Fruit fly (Drosophila melanogaster) whole organism, embryonic: ENCODE results near the gene CG12075.
A peak's percentile ranks its signal among the peaks of the same experiment; 100 is the strongest.

Source experiments
- CG10321 ChIP-seq: fragments of 200-800 bp; sonication (Bioruptor generic); IDR thresholded peaks from 2 replicates; pipeline ENCODE4 v1.3.6; 2022; ENCODE audit warnings: missing biosample characterization, missing genetic modification characterization
- CG10431 ChIP-seq: fragments of 200-800 bp; sonication (Bioruptor generic); optimal IDR thresholded peaks from 3 replicates; lab custom pipeline; 2018; ENCODE audit warnings: missing biosample characterization, mild to moderate bottlenecking, missing genetic modification characterization
- CG10462 ChIP-seq: fragments of 200-800 bp; sonication (Bioruptor generic); optimal IDR thresholded peaks from 2 replicates; lab custom pipeline; 2016; ENCODE audit warnings: missing biosample characterization, missing genetic modification characterization
- CG11456 ChIP-seq: fragments of 200-800 bp; sonication (Bioruptor generic); IDR thresholded peaks from 3 replicates; pipeline ENCODE4 v1.3.6; 2022; ENCODE audit warnings: missing biosample characterization, missing genetic modification characterization
- CG11695 ChIP-seq: fragments of 200-800 bp; sonication (Bioruptor generic); IDR thresholded peaks from 3 replicates; pipeline ENCODE4 v1.3.6; 2022; ENCODE audit warnings: missing biosample characterization, missing genetic modification characterization
- CG1233 ChIP-seq: fragments of 200-800 bp; sonication (Bioruptor generic); optimal IDR thresholded peaks from 4 replicates; lab custom pipeline; 2018; ENCODE audit warnings: missing biosample characterization, mild to moderate bottlenecking, missing genetic modification characterization
- CG14667 ChIP-seq: fragments of 200-800 bp; sonication (Bioruptor generic); IDR thresholded peaks from 2 replicates; pipeline ENCODE4 v1.3.6; 2022; ENCODE audit warnings: missing biosample characterization, missing genetic modification characterization
- CG15696 ChIP-seq: fragments of 200-800 bp; sonication (Bioruptor generic); optimal IDR thresholded peaks from 2 replicates; lab custom pipeline; 2019; ENCODE audit warnings: missing biosample characterization, mild to moderate bottlenecking, missing genetic modification characterization, moderate library complexity
- CG17568 ChIP-seq: fragments of 200-800 bp; sonication (Bioruptor generic); optimal IDR thresholded peaks from 2 replicates; lab custom pipeline; 2018; ENCODE audit warnings: missing biosample characterization, mild to moderate bottlenecking, missing genetic modification characterization, moderate library complexity
- CG18476 ChIP-seq: fragments of 200-800 bp; sonication (Bioruptor generic); optimal IDR thresholded peaks from 2 replicates; lab custom pipeline; 2016; ENCODE audit warnings: missing biosample characterization, mild to moderate bottlenecking, missing genetic modification characterization
- CG2875 ChIP-seq: fragments of 200-800 bp; sonication (Bioruptor generic); optimal IDR thresholded peaks from 2 replicates; lab custom pipeline; 2017; ENCODE audit warnings: missing biosample characterization, mild to moderate bottlenecking, missing genetic modification characterization, missing genetic modification reagents
- CG4282 ChIP-seq: fragments of 200-800 bp; sonication (Bioruptor generic); optimal IDR thresholded peaks from 2 replicates; lab custom pipeline; 2016; ENCODE audit warnings: missing biosample characterization, missing genetic modification characterization
- CG4360 ChIP-seq: fragments of 200-800 bp; sonication (Bioruptor generic); IDR thresholded peaks from 2 replicates; pipeline ENCODE4 v1.3.6; 2022; ENCODE audit warnings: missing biosample characterization, missing genetic modification characterization
- CG4617 ChIP-seq: fragments of 200-800 bp; sonication (Bioruptor generic); optimal IDR thresholded peaks from 3 replicates; lab custom pipeline; 2016; ENCODE audit warnings: missing biosample characterization, missing genetic modification characterization, borderline replicate concordance
- CG4854 ChIP-seq: fragments of 200-800 bp; sonication (Bioruptor generic); optimal IDR thresholded peaks from 2 replicates; lab custom pipeline; 2016; ENCODE audit warnings: missing biosample characterization, missing genetic modification characterization, inconsistent platforms
- CG6175 ChIP-seq: fragments of 200-800 bp; sonication (Bioruptor generic); IDR thresholded peaks from 3 replicates; pipeline ENCODE4 v1.3.6; 2022; ENCODE audit warnings: missing biosample characterization, missing genetic modification characterization
- CG6791 ChIP-seq: fragments of 200-800 bp; sonication (Bioruptor generic); IDR thresholded peaks from 3 replicates; pipeline ENCODE4 v1.3.6; 2022; ENCODE audit warnings: missing biosample characterization, missing genetic modification characterization; ENCODE audit not compliant: partially characterized antibody
- CG6854 ChIP-seq: fragments of 200-800 bp; sonication (Bioruptor generic); optimal IDR thresholded peaks from 3 replicates; lab custom pipeline; 2017; ENCODE audit warnings: missing biosample characterization, mild to moderate bottlenecking, missing genetic modification characterization
- CG7963 ChIP-seq: fragments of 200-800 bp; sonication (Bioruptor generic); IDR thresholded peaks from 3 replicates; pipeline ENCODE4 v1.3.6; 2022; ENCODE audit warnings: missing biosample characterization, missing genetic modification characterization; ENCODE audit not compliant: partially characterized antibody
- CG8359 ChIP-seq: fragments of 200-800 bp; sonication (Bioruptor generic); optimal IDR thresholded peaks from 2 replicates; lab custom pipeline; 2017; ENCODE audit warnings: missing biosample characterization, mild to moderate bottlenecking, missing genetic modification characterization, borderline replicate concordance
- CG8924 ChIP-seq: fragments of 200-800 bp; optimal IDR thresholded peaks from 3 replicates; lab custom pipeline; 2019; ENCODE audit warnings: missing biosample characterization, mild to moderate bottlenecking, missing genetic modification characterization, moderate library complexity
- CG9797 ChIP-seq: fragments of 200-800 bp; sonication (Bioruptor generic); optimal IDR thresholded peaks from 3 replicates; lab custom pipeline; 2018; ENCODE audit warnings: missing biosample characterization, mild to moderate bottlenecking, missing genetic modification characterization
- Dek ChIP-seq: fragments of 200-800 bp; sonication (Bioruptor generic); optimal IDR thresholded peaks from 3 replicates; lab custom pipeline; 2019; ENCODE audit warnings: missing biosample characterization, mild to moderate bottlenecking, missing genetic modification characterization, moderate library complexity
- Dp ChIP-seq: fragments of 200-800 bp; sonication (Bioruptor generic); optimal IDR thresholded peaks from 2 replicates; lab custom pipeline; 2018; ENCODE audit warnings: missing biosample characterization, mild to moderate bottlenecking, missing genetic modification characterization, moderate library complexity
- E2f1 ChIP-seq: fragments of 200-800 bp; sonication (Bioruptor generic); IDR thresholded peaks from 2 replicates; pipeline ENCODE4 v1.3.6; 2022; ENCODE audit warnings: missing biosample characterization, missing genetic modification characterization
- Fer2 ChIP-seq: fragments of 200-800 bp; sonication (Bioruptor generic); optimal IDR thresholded peaks from 2 replicates; lab custom pipeline; 2018; ENCODE audit warnings: missing biosample characterization, mild to moderate bottlenecking, missing genetic modification characterization, moderate library complexity
- Fer3 ChIP-seq: fragments of 200-800 bp; sonication (Bioruptor generic); optimal IDR thresholded peaks from 2 replicates; lab custom pipeline; 2018; ENCODE audit warnings: missing biosample characterization, mild to moderate bottlenecking, missing genetic modification characterization, moderate library complexity
- Gsc ChIP-seq: fragments of 200-800 bp; sonication (Bioruptor generic); IDR thresholded peaks from 2 replicates; pipeline ENCODE4 v1.3.6; 2022; ENCODE audit warnings: missing biosample characterization, missing genetic modification characterization
- Hmr ChIP-seq: fragments of 200-800 bp; sonication (Bioruptor generic); optimal IDR thresholded peaks from 3 replicates; lab custom pipeline; 2017; ENCODE audit warnings: mild to moderate bottlenecking, missing biosample characterization, missing genetic modification reagents, missing genetic modification characterization
- Rx ChIP-seq: fragments of 200-800 bp; sonication (Bioruptor generic); IDR thresholded peaks from 2 replicates; pipeline ENCODE4 v1.3.6; 2022; ENCODE audit warnings: missing biosample characterization, missing genetic modification characterization
- Scr ChIP-seq: fragments of 200-800 bp; sonication (Bioruptor generic); IDR thresholded peaks from 2 replicates; pipeline ENCODE4 v1.3.6; 2022; ENCODE audit warnings: missing biosample characterization, missing genetic modification characterization; ENCODE audit not compliant: partially characterized antibody
- Sry-δ ChIP-seq: fragments of 200-800 bp; sonication (Bioruptor generic); optimal IDR thresholded peaks from 2 replicates; lab custom pipeline; 2016; ENCODE audit warnings: missing biosample characterization, missing genetic modification characterization
- ap ChIP-seq: fragments of 200-800 bp; sonication (Bioruptor generic); IDR thresholded peaks from 2 replicates; pipeline ENCODE4 v1.3.6; 2022; ENCODE audit warnings: missing biosample characterization, missing genetic modification characterization
- cg ChIP-seq: fragments of 200-800 bp; sonication (Bioruptor generic); optimal IDR thresholded peaks from 3 replicates; lab custom pipeline; 2019; ENCODE audit warnings: missing biosample characterization, mild to moderate bottlenecking, missing genetic modification characterization, moderate library complexity
- chif ChIP-seq, 2 experiments: fragments of 200-800 bp; sonication (Bioruptor generic); optimal IDR thresholded peaks; 3 replicates each; lab custom pipeline; 2016; ENCODE audit warnings: missing biosample characterization in 2 of 2, missing genetic modification characterization in 2 of 2
- ci ChIP-seq: fragments of 200-800 bp; sonication (Bioruptor generic); IDR thresholded peaks from 3 replicates; pipeline ENCODE4 v1.3.6; 2022; ENCODE audit warnings: missing biosample characterization, missing genetic modification characterization
- corto ChIP-seq: fragments of 200-800 bp; sonication (Bioruptor generic); optimal IDR thresholded peaks from 2 replicates; lab custom pipeline; 2016; ENCODE audit warnings: missing biosample characterization, mild to moderate bottlenecking, missing genetic modification characterization, moderate library complexity
- crol ChIP-seq: fragments of 200-800 bp; sonication (Bioruptor generic); IDR thresholded peaks from 2 replicates; pipeline ENCODE4 v1.3.6; 2022; ENCODE audit warnings: missing biosample characterization, missing genetic modification characterization
- dimm ChIP-seq: fragments of 200-800 bp; sonication (Bioruptor generic); IDR thresholded peaks from 2 replicates; pipeline ENCODE4 v1.3.6; 2022; ENCODE audit warnings: missing biosample characterization, missing genetic modification characterization
- disco-r ChIP-seq: fragments of 200-800 bp; sonication (Bioruptor generic); optimal IDR thresholded peaks from 2 replicates; lab custom pipeline; 2016; ENCODE audit warnings: missing biosample characterization, missing genetic modification characterization
- dpn ChIP-seq, 2 experiments: fragments of 200-800 bp; sonication (Bioruptor generic); optimal IDR thresholded peaks; 3 replicates each; lab custom pipeline; 2016; ENCODE audit warnings: missing biosample characterization in 2 of 2, missing genetic modification characterization in 2 of 2
- emc ChIP-seq: fragments of 200-800 bp; sonication (Bioruptor generic); optimal IDR thresholded peaks from 2 replicates; lab custom pipeline; 2016; ENCODE audit warnings: missing biosample characterization, missing genetic modification characterization
- gsb ChIP-seq: fragments of 200-800 bp; sonication (Bioruptor generic); IDR thresholded peaks from 2 replicates; pipeline ENCODE4 v1.3.6; 2022; ENCODE audit warnings: missing biosample characterization, missing genetic modification characterization
- hb ChIP-seq: fragments of 200-800 bp; sonication (Bioruptor generic); IDR thresholded peaks from 3 replicates; pipeline ENCODE4 v1.3.6; 2022; ENCODE audit warnings: missing biosample characterization, missing genetic modification characterization; ENCODE audit not compliant: partially characterized antibody
- maf-S ChIP-seq: fragments of 200-800 bp; sonication (Bioruptor generic); optimal IDR thresholded peaks from 2 replicates; lab custom pipeline; 2016; ENCODE audit warnings: missing biosample characterization, missing genetic modification characterization
- odd ChIP-seq: fragments of 200-800 bp; sonication (Bioruptor generic); optimal IDR thresholded peaks from 2 replicates; lab custom pipeline; 2017; ENCODE audit warnings: missing biosample characterization, mild to moderate bottlenecking, missing genetic modification characterization
- otp ChIP-seq: fragments of 200-800 bp; sonication (Bioruptor generic); IDR thresholded peaks from 3 replicates; pipeline ENCODE4, ENCODE4 v1.3.6; 2022; ENCODE audit warnings: missing biosample characterization, missing genetic modification characterization
- prd ChIP-seq, 3 experiments: fragments of >200 bp in 2 of 3; fragments of 200-800 bp in 1 of 3; sonication (Bioruptor generic) in 1 of 3; optimal IDR thresholded peaks in 2 of 3; IDR thresholded peaks in 1 of 3; 2 replicates in 2 of 3; 3 replicates in 1 of 3; pipeline versions ENCODE4 v1.3.6 to Lab custom; 2017 to 2022; ENCODE audit warnings: missing biosample characterization in 1 of 3, missing genetic modification characterization in 1 of 3
- shn ChIP-seq: fragments of 200-800 bp; sonication (Bioruptor generic); optimal IDR thresholded peaks from 3 replicates; lab custom pipeline; 2016; ENCODE audit warnings: missing biosample characterization, missing genetic modification characterization
- yki ChIP-seq: fragments of >200 bp; optimal IDR thresholded peaks from 3 replicates; lab custom pipeline; 2018

CG12075 gene

dm6 chrX:8892445-8893009 is 54.4 kb downstream of the CG12075 start (continued):
- TF ChIP-seq CG2875 (GFP tag; lab: Kevin White, UChicago) (peak; percentile 3), emc (GFP tag; lab: Kevin White, UChicago) (no peak), CG4854 (GFP tag; lab: Kevin White, UChicago) (peak; percentile 6), CG11695 (GFP tag; lab: Robert Waterston, UW) (peak; percentile 70; the same call in 2 of the 3 replicates), CG7963 (no peak), CG4282 (GFP tag; lab: Kevin White, UChicago) (no peak), Sry-δ (peak; percentile 6), crol (GFP tag; lab: Robert Waterston, UW) (no peak), Fer2 (peak; percentile 36), Gsc (GFP tag; lab: Robert Waterston, UW) (no peak), hb (GFP tag; lab: Robert Waterston, UW) (no peak), ci (GFP tag; lab: Robert Waterston, UW) (peak; percentile 74), prd (optimal IDR thresholded peaks at IDR 0.05; lab: Kevin White, UChicago) (no peak), prd (GFP tag; IDR thresholded peaks at IDR 0.05; lab: Robert Waterston, UW) (peak; percentile 44; the same call in 2 of the 3 replicates), CG10462 (GFP tag; lab: Kevin White, UChicago) (no peak), Fer3 (tag; lab: Kevin White, UChicago) (peak; percentile 63), Rx (GFP tag; lab: Robert Waterston, UW) (no peak), CG15696 (no peak), CG4360 (GFP tag; lab: Robert Waterston, UW) (no peak), Scr (GFP tag; lab: Robert Waterston, UW) (no peak), CG4617 (no peak), CG1233 (peak; percentile 49), CG6854 (peak; percentile 21), E2f1 (GFP tag; lab: Robert Waterston, UW) (peak; percentile 56), CG11456 (GFP tag; lab: Robert Waterston, UW) (peak; percentile 73; the same call in 2 of the 3 replicates), Dp (GFP tag; lab: Kevin White, UChicago) (no peak), CG8924 (tag; lab: Kevin White, UChicago) (peak; percentile 38), yki (lab: Kevin White, UChicago) (no peak), CG9797 (GFP tag; lab: Kevin White, UChicago) (no peak), cg (no peak), gsb (GFP tag; lab: Robert Waterston, UW) (peak; percentile 53), maf-S (GFP tag; lab: Kevin White, UChicago) (peak; percentile 38), dimm (GFP tag; lab: Robert Waterston, UW) (no peak), CG6175 (GFP tag; lab: Robert Waterston, UW) (0 out of 3 replicates have a peak, but pooled peaks have one; percentile 26), CG17568 (no peak), dpn (GFP tag; optimal IDR thresholded peaks at IDR 0.05; lab: Kevin White, UChicago) (peak; percentile 32 to 44), Dek (tag; lab: Kevin White, UChicago) (peak; percentile 63), CG14667 (GFP tag; lab: Robert Waterston, UW) (peak; percentile 49; the same call in 1 of the 2 replicates), corto (GFP tag; lab: Kevin White, UChicago) (no peak), odd (GFP tag; lab: Kevin White, UChicago) (peak; percentile 17), shn (GFP tag; lab: Kevin White, UChicago) (no peak), chif (GFP tag; optimal IDR thresholded peaks at IDR 0.05; lab: Kevin White, UChicago) (peak in 1 of 2 experiments; percentile 36), CG6791 (GFP tag; lab: Robert Waterston, UW) (no peak), ap (GFP tag; lab: Robert Waterston, UW) (no peak), CG10431 (GFP tag; lab: Kevin White, UChicago) (no peak), otp (GFP tag; lab: Robert Waterston, UW) (peak; percentile 69; the same call in 1 of the 3 replicates), Hmr (GFP tag; lab: Kevin White, UChicago) (peak; percentile 72), CG8359 (GFP tag; lab: Kevin White, UChicago) (no peak), disco-r (no peak), CG18476 (peak; percentile 35), CG10321 (no peak)
